Fruit fly (Drosophila melanogaster) whole organism: ENCODE data around the gene CG15445.

Experiments
- CG8478 ChIP-seq: fragments of >200 bp; optimal IDR thresholded peaks from 2 replicates; lab custom pipeline; 2018; ENCODE audit warnings: inconsistent platforms
- Dll ChIP-seq: fragments of >200 bp; optimal IDR thresholded peaks from 2 replicates; lab custom pipeline; 2017
- EcR ChIP-seq, 2 experiments: fragments of >200 bp; optimal IDR thresholded peaks; 2 replicates each; lab custom pipeline; 2017; ENCODE audit warnings: missing biosample characterization in 2 of 2, missing genetic modification characterization in 2 of 2, missing genetic modification reagents in 2 of 2
- pan ChIP-seq: fragments of >200 bp; optimal IDR thresholded peaks from 2 replicates; lab custom pipeline; 2017
- psq ChIP-seq: fragments of >200 bp; optimal IDR thresholded peaks from 2 replicates; lab custom pipeline; 2017

- no peak for TF ChIP-seq Dll (lab: Kevin White, UChicago)
- no peak for TF ChIP-seq CG8478 (lab: Kevin White, UChicago)
- TF ChIP-seq EcR (GFP tag; optimal IDR thresholded peaks at IDR 0.05; lab: Kevin White, UChicago): no peak
- TF ChIP-seq psq (lab: Kevin White, UChicago): no peak
- TF ChIP-seq pan: no peak
Observed at dm6 chrX:21124176-21124575, 7.2 kb downstream of the CG15445 start.
